Worm (Caenorhabditis elegans): ENCODE measurements around the gene C49H3.12.

DNA sequence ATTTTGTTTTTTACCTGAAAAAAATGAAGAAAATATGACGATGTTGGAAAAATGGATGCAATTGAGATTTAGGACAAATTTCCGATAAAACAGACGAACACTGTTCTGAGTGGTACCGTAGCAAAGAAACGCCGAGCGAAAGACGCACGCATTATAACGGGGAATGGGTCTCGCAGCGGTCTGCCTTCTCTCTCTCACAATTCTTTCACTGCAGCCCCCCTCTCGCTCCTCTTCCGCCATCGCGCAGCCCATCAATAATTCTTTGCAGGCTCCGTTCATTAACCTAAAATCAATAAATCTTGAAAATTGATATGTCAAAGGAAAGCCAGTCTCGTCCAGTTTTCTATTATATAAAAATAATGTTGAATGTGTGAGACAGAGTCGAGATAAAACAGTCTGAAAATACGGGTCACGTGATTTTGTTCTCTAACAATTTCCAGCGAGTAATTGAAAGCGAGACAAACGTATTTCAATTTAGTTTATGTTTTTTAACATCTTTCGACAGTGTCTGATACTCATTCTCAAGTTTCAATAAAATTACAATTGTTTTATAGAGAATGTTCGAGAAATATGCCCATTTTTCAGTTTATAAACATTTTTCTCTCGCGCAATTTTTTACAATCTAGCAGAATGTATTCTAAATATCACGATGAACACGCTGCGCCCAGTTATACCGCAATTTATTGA, 17.5 kb downstream of the C49H3.12 start:
- TF ChIP-seq ZK546.5 (tag; optimal IDR thresholded peaks at IDR 0.05) (no peak), R02D3.7 (tag; optimal IDR thresholded peaks at IDR 0.05) (no peak), nhr-28 (tag; optimal IDR thresholded peaks at IDR 0.05) (no peak), unc-62 (GFP tag; optimal IDR thresholded peaks at IDR 0.05) (no peak)

Data from whole organism, L3 larva.